Worm (Caenorhabditis elegans): ENCODE measurements around the gene sre-9.

DNA sequence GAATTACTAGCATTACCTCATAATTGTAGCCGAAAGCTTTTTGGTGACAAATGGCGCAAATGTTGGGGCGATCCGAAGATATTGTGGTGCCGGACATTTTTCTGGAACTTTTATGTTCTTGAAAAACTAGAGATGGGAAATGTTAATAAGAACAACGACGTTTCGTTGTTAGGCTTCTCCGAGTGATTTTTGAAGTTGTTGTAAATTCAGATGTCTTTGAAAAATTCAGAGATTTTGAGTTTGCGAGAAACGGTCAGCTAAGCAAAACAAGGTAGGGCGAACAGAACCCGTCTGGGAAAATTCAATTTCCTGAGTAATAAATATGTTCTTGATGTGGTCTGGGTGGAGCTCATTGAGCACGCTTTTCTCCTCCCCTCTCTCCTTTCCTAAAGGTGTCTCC lies 8.7 kb upstream of the sre-9 start, which contains the start of gene nhr-124:
- TF ChIP-seq egl-5 (tag; optimal IDR thresholded peaks at IDR 0.05) (no peak), pqm-1 (tag; optimal IDR thresholded peaks at IDR 0.05) (no peak), nhr-12 (tag; optimal IDR thresholded peaks at IDR 0.05) (no peak), elt-3 (tag; optimal IDR thresholded peaks at IDR 0.05) (no peak), mml-1 (tag; optimal IDR thresholded peaks at IDR 0.05) (no peak), nhr-237 (tag; optimal IDR thresholded peaks at IDR 0.05) (no peak), unc-62 (GFP tag; optimal IDR thresholded peaks at IDR 0.05) (no peak)

Data from whole organism, L3 larva.